Worm (Caenorhabditis elegans) whole organism, L4 larva: ENCODE measurements around the gene Y14H12B.1.
A peak's percentile ranks its signal among the peaks of the same experiment; 100 is the strongest.

ENCODE experiments used
- D1046.2 ChIP-seq: fragments of 200-800 bp; sonication (Bioruptor generic); IDR thresholded peaks from 2 replicates; pipeline ENCODE4 v1.3.6; 2022; ENCODE audit warnings: missing genetic modification characterization, missing compliant biosample characterization
- F10B5.3 ChIP-seq: sonication (generic microtip); optimal IDR thresholded peaks from 2 replicates; lab custom pipeline; 2016; ENCODE audit warnings: mild to moderate bottlenecking, missing genetic modification characterization, missing compliant biosample characterization
- T26A8.4 ChIP-seq: fragments of 200-800 bp; sonication (Bioruptor generic); IDR thresholded peaks from 2 replicates; pipeline ENCODE4 v1.3.6; 2022; ENCODE audit warnings: missing genetic modification characterization, missing compliant biosample characterization
- aha-1 ChIP-seq: fragments of 150-350 bp; peaks from one replicate; lab custom pipeline; 2014; ENCODE audit warnings: missing biosample characterization, missing genetic modification characterization
- aly-2 ChIP-seq: sonication (generic microtip); optimal IDR thresholded peaks from 2 replicates; lab custom pipeline; 2018; ENCODE audit warnings: missing biosample characterization, missing genetic modification characterization
- ama-1 ChIP-seq: fragments of 150-350 bp; optimal IDR thresholded peaks from 2 replicates; lab custom pipeline; 2014; ENCODE audit warnings: inconsistent platforms, mixed read lengths
- ceh-32 ChIP-seq: sonication (generic microtip); optimal IDR thresholded peaks from 2 replicates; lab custom pipeline; 2016; ENCODE audit warnings: mild to moderate bottlenecking, missing genetic modification characterization, missing compliant biosample characterization; ENCODE audit not compliant: poor library complexity
- ceh-62 ChIP-seq: sonication (generic microtip); optimal IDR thresholded peaks from 2 replicates; lab custom pipeline; 2017; ENCODE audit warnings: missing biosample characterization, missing genetic modification characterization
- ctbp-1 ChIP-seq: fragments of 200-800 bp; sonication (Bioruptor generic); IDR thresholded peaks from 2 replicates; pipeline ENCODE4 v1.3.6; 2022; ENCODE audit warnings: missing genetic modification reagents, missing genetic modification characterization, missing compliant biosample characterization
- daf-16 ChIP-seq, 3 experiments: sonication (generic microtip); optimal IDR thresholded peaks; 2 replicates each; lab custom pipeline; 2016 to 2017; ENCODE audit warnings: missing genetic modification characterization in 3 of 3, missing genetic modification reagents in 3 of 3, mild to moderate bottlenecking in 2 of 3, missing compliant biosample characterization in 2 of 3, missing biosample characterization in 1 of 3, moderate library complexity in 1 of 3
- gei-8 ChIP-seq: fragments of 200-800 bp; sonication (Bioruptor generic); optimal IDR thresholded peaks from 2 replicates; lab custom pipeline; 2018; ENCODE audit warnings: mild to moderate bottlenecking, missing genetic modification characterization, missing compliant biosample characterization
- hif-1 ChIP-seq, 2 experiments: sonication (generic microtip); optimal IDR thresholded peaks; 2 replicates each; lab custom pipeline; 2016 to 2017; ENCODE audit warnings: missing compliant biosample characterization in 2 of 2, missing genetic modification characterization in 2 of 2, missing genetic modification reagents in 2 of 2, missing genotype in 2 of 2, mild to moderate bottlenecking in 1 of 2
- hmg-1.1 ChIP-seq: fragments of 200-800 bp; sonication (Bioruptor generic); IDR thresholded peaks from 2 replicates; pipeline ENCODE4 v1.3.6; 2022; ENCODE audit warnings: missing genetic modification reagents, missing genetic modification characterization, missing compliant biosample characterization
- madf-5 ChIP-seq, 2 experiments: fragments of 200-800 bp; sonication (Bioruptor generic); IDR thresholded peaks; 2 replicates each; pipeline ENCODE4 v1.3.6; 2022; ENCODE audit warnings: missing compliant biosample characterization in 2 of 2, missing genetic modification characterization in 2 of 2
- mep-1 ChIP-seq: fragments of 150-350 bp; sonication (generic microtip); optimal IDR thresholded peaks from 3 replicates; lab custom pipeline; 2014; ENCODE audit warnings: missing biosample characterization, missing genetic modification characterization
- mes-2 ChIP-seq: sonication (generic microtip); optimal IDR thresholded peaks from 2 replicates; lab custom pipeline; 2016; ENCODE audit warnings: missing genotype, mild to moderate bottlenecking, missing genetic modification characterization, missing compliant biosample characterization; ENCODE audit not compliant: poor library complexity, severe bottlenecking
- mxl-2 ChIP-seq: fragments of 200-800 bp; sonication (Bioruptor generic); conservative IDR thresholded peaks from 2 replicates; pipeline ENCODE4 v1.3.6; 2022; ENCODE audit warnings: missing genetic modification reagents, missing genetic modification characterization, missing compliant biosample characterization
- nhr-102 ChIP-seq: sonication (generic microtip); optimal IDR thresholded peaks from 2 replicates; lab custom pipeline; 2016; ENCODE audit warnings: mild to moderate bottlenecking, missing genetic modification characterization, moderate library complexity, missing compliant biosample characterization
- nhr-237 ChIP-seq: sonication (generic microtip); optimal IDR thresholded peaks from 2 replicates; lab custom pipeline; 2017; ENCODE audit warnings: missing biosample characterization, missing genetic modification characterization
- nhr-41 ChIP-seq: fragments of 200-800 bp; sonication (Bioruptor generic); IDR thresholded peaks from 2 replicates; pipeline ENCODE4 v1.3.6; 2022; ENCODE audit warnings: missing genetic modification reagents, missing genetic modification characterization, missing compliant biosample characterization
- php-3 ChIP-seq: fragments of 200-800 bp; sonication (Bioruptor generic); IDR thresholded peaks from 2 replicates; pipeline ENCODE4 v1.3.6; 2022; ENCODE audit warnings: missing genetic modification reagents, missing genetic modification characterization, missing compliant biosample characterization
- pqm-1 ChIP-seq: sonication (generic microtip); optimal IDR thresholded peaks from 2 replicates; lab custom pipeline; 2017; ENCODE audit warnings: missing biosample characterization, missing genetic modification characterization
- sdz-12 ChIP-seq: fragments of 200-800 bp; sonication (Bioruptor generic); optimal IDR thresholded peaks from 2 replicates; lab custom pipeline; 2018; ENCODE audit warnings: mild to moderate bottlenecking, missing genetic modification characterization, missing compliant biosample characterization
- set-16 ChIP-seq: fragments of 200-800 bp; sonication (Bioruptor generic); IDR thresholded peaks from 2 replicates; pipeline ENCODE4 v1.3.6; 2022; ENCODE audit warnings: missing genetic modification reagents, missing genetic modification characterization, missing compliant biosample characterization
- snpc-1.2 ChIP-seq: fragments of 200-800 bp; sonication (Bioruptor generic); IDR thresholded peaks from 2 replicates; pipeline ENCODE4 v1.3.6; 2022; ENCODE audit warnings: missing genetic modification reagents, missing genetic modification characterization, missing compliant biosample characterization
- spr-1 ChIP-seq: sonication (generic microtip); optimal IDR thresholded peaks from 2 replicates; lab custom pipeline; 2016; ENCODE audit warnings: mild to moderate bottlenecking, missing genetic modification characterization, missing compliant biosample characterization
- tag-97 ChIP-seq: fragments of 200-800 bp; sonication (Bioruptor generic); IDR thresholded peaks from 2 replicates; pipeline ENCODE4 v1.3.6; 2022; ENCODE audit warnings: missing genetic modification characterization, missing compliant biosample characterization
- tra-1 ChIP-seq: fragments of 200-800 bp; sonication (Bioruptor generic); IDR thresholded peaks from 2 replicates; pipeline ENCODE4 v1.3.6; 2022; ENCODE audit warnings: missing genetic modification reagents, missing genetic modification characterization, missing compliant biosample characterization
- unc-62 ChIP-seq, 3 experiments: fragments of 150-350 bp in 1 of 3; sonication (generic microtip); optimal IDR thresholded peaks in 2 of 3; peaks in 1 of 3; 1 replicate in 1 of 3; 2 replicates in 2 of 3; lab custom pipeline; 2014 to 2017; ENCODE audit warnings: missing biosample characterization in 3 of 3, missing genetic modification characterization in 3 of 3, missing genetic modification reagents in 3 of 3, missing genotype in 1 of 3
- zag-1 ChIP-seq: fragments of 150-350 bp; optimal IDR thresholded peaks from 2 replicates; lab custom pipeline; 2014; ENCODE audit warnings: missing biosample characterization, missing genetic modification characterization
- zip-11 ChIP-seq: fragments of 200-800 bp; sonication (Bioruptor generic); IDR thresholded peaks from 2 replicates; pipeline ENCODE4 v1.3.6; 2022; ENCODE audit warnings: missing genetic modification characterization, missing compliant biosample characterization

Gene Y14H12B.1

ce11 chrII:3975942-3976341 is 41.7 kb downstream of the Y14H12B.1 start, which contains the start of gene dos-2:
Gene dos-2 (plus strand): TSS chrII:3976242.
- TF ChIP-seq hmg-1.1 (no peak), D1046.2 (0 out of 2 replicates have a peak, but pooled peaks have one; percentile 23)

- no peak for TF ChIP-seq tag-97 (GFP tag; lab: Robert Waterston, UW)
- peak in 1 of 2 experiments; percentile 69 for TF ChIP-seq unc-62 (GFP tag; optimal IDR thresholded peaks at IDR 0.05 in 1 of 2; lab: Kevin White, UChicago)
- no peak for TF ChIP-seq unc-62 (tag; optimal IDR thresholded peaks at IDR 0.05; lab: Kevin White, UChicago)
- no peak for TF ChIP-seq ama-1 (lab: Kevin White, UChicago)
- no peak for TF ChIP-seq ceh-32 (tag; lab: Kevin White, UChicago)
Measured at ce11 chrII:3978198-3978597, 44.0 kb downstream of the Y14H12B.1 start.

- TF ChIP-seq set-16 (GFP tag; lab: Robert Waterston, UW): peak; percentile 65; the same call in 1 of the 2 replicates
- TF ChIP-seq zag-1 (tag; lab: Kevin White, UChicago): no peak
- TF ChIP-seq snpc-1.2: no peak
- TF ChIP-seq spr-1 (tag; lab: Kevin White, UChicago): no peak
- no peak for TF ChIP-seq ctbp-1
Measured at ce11 chrII:3980373-3980772, 46.1 kb downstream of the Y14H12B.1 start.

- no peak for TF ChIP-seq unc-62 (GFP tag; optimal IDR thresholded peaks at IDR 0.05 in 1 of 2; lab: Kevin White, UChicago)
- no peak for TF ChIP-seq unc-62 (tag; optimal IDR thresholded peaks at IDR 0.05; lab: Kevin White, UChicago)
- TF ChIP-seq tra-1: no peak
- no peak for TF ChIP-seq php-3 (GFP tag; lab: Robert Waterston, UW)
- no peak for TF ChIP-seq nhr-41
- peak; percentile 44 for TF ChIP-seq aha-1
Measured at ce11 chrII:3982313-3982712, 48.1 kb downstream of the Y14H12B.1 start, which contains the start of gene lin-31. Gene lin-31 (plus strand): TSS chrII:3982549.

- TF ChIP-seq sdz-12 (GFP tag; lab: Kevin White, UChicago) (no peak), nhr-237 (no peak), mxl-2 (GFP tag; lab: Robert Waterston, UW) (no peak), mes-2 (tag; lab: Kevin White, UChicago) (no peak), daf-16 (GFP tag; optimal IDR thresholded peaks at IDR 0.05; lab: Kevin White, UChicago) (no peak), daf-16 (tag; optimal IDR thresholded peaks at IDR 0.05; lab: Kevin White, UChicago) (no peak), unc-62 (GFP tag; optimal IDR thresholded peaks at IDR 0.05 in 1 of 2; lab: Kevin White, UChicago) (no peak), unc-62 (tag; optimal IDR thresholded peaks at IDR 0.05; lab: Kevin White, UChicago) (no peak), mep-1 (tag; lab: Kevin White, UChicago) (no peak), D1046.2 (no peak), ceh-62 (tag; lab: Kevin White, UChicago) (no peak), nhr-41 (no peak), hif-1 (tag; optimal IDR thresholded peaks at IDR 0.05; lab: Kevin White, UChicago) (no peak), T26A8.4 (GFP tag; lab: Robert Waterston, UW) (no peak), zip-11 (GFP tag; lab: Robert Waterston, UW) (no peak), nhr-102 (tag; lab: Kevin White, UChicago) (no peak), pqm-1 (tag; lab: Kevin White, UChicago) (no peak), set-16 (GFP tag; lab: Robert Waterston, UW) (no peak), F10B5.3 (tag; lab: Kevin White, UChicago) (no peak), aly-2 (tag; lab: Kevin White, UChicago) (no peak), gei-8 (GFP tag; lab: Kevin White, UChicago) (no peak), madf-5 (GFP tag; IDR thresholded peaks at IDR 0.05; lab: Robert Waterston, UW) (no peak)
Measured at ce11 chrII:3984242-3984641, 50.0 kb downstream of the Y14H12B.1 start.
